Worm (Caenorhabditis elegans) whole organism, L1 larva: ENCODE measurements around the gene immt-1.

Experiments used
- aly-2 ChIP-seq: fragments of 150-350 bp; optimal IDR thresholded peaks from 2 replicates; lab custom pipeline; 2014; ENCODE audit warnings: missing biosample characterization, missing genetic modification characterization
- mep-1 ChIP-seq: fragments of 150-350 bp; optimal IDR thresholded peaks from 2 replicates; lab custom pipeline; 2014; ENCODE audit warnings: missing biosample characterization, missing genetic modification characterization
- snpc-4 ChIP-seq: fragments of 150-350 bp; optimal IDR thresholded peaks from 2 replicates; lab custom pipeline; 2014; ENCODE audit warnings: missing biosample characterization, missing genetic modification characterization
- tbx-2 ChIP-seq: sonication (generic microtip); optimal IDR thresholded peaks from 2 replicates; lab custom pipeline; 2016; ENCODE audit warnings: missing genetic modification characterization, missing compliant biosample characterization

- TF ChIP-seq tbx-2 (tag; lab: Kevin White, UChicago), result no peak
- TF ChIP-seq snpc-4 (tag; lab: Kevin White, UChicago), result no peak
- no peak for TF ChIP-seq mep-1 (tag; lab: Kevin White, UChicago)
- no peak for TF ChIP-seq aly-2 (tag; lab: Kevin White, UChicago)
These were observed 32.6 kb downstream of the immt-1 start for ce11 chrX:2654334-2654733.
